Fruit fly (Drosophila melanogaster) whole organism, embryonic: ENCODE measurements around the gene CG15891.

Source experiments
- ATbp ChIP-seq: fragments of 200-800 bp; sonication (Bioruptor generic); optimal IDR thresholded peaks from 2 replicates; lab custom pipeline; 2017; ENCODE audit warnings: missing biosample characterization, mild to moderate bottlenecking, missing genetic modification characterization, missing genetic modification reagents
- Ada2b ChIP-seq: fragments of 200-800 bp; sonication (Bioruptor generic); IDR thresholded peaks from 2 replicates; pipeline ENCODE4 v1.3.6; 2022; ENCODE audit warnings: missing biosample characterization, missing genetic modification characterization
- Blimp-1 ChIP-seq: fragments of 200-800 bp; sonication (Bioruptor generic); optimal IDR thresholded peaks from 3 replicates; lab custom pipeline; 2018; ENCODE audit warnings: missing biosample characterization, missing genetic modification characterization, mild to moderate bottlenecking, moderate library complexity, missing genetic modification reagents
- Bteb2 ChIP-seq: fragments of 200-800 bp; sonication (Bioruptor generic); optimal IDR thresholded peaks from 2 replicates; lab custom pipeline; 2016; ENCODE audit warnings: missing biosample characterization, missing genetic modification characterization
- C15 ChIP-seq: fragments of 200-800 bp; sonication (Bioruptor generic); IDR thresholded peaks from 3 replicates; pipeline ENCODE4 v1.3.6; 2022; ENCODE audit warnings: missing biosample characterization, missing genetic modification characterization
- CG10979 ChIP-seq: fragments of 200-800 bp; sonication (Bioruptor generic); optimal IDR thresholded peaks from 2 replicates; lab custom pipeline; 2018; ENCODE audit warnings: missing biosample characterization, mild to moderate bottlenecking, missing genetic modification characterization, moderate library complexity
- CG11247 ChIP-seq: fragments of 200-800 bp; sonication (Bioruptor generic); IDR thresholded peaks from 2 replicates; pipeline ENCODE4 v1.3.6; 2022; ENCODE audit warnings: missing biosample characterization, missing genetic modification characterization
- CG12155 ChIP-seq: fragments of 200-800 bp; sonication (Bioruptor generic); optimal IDR thresholded peaks from 3 replicates; lab custom pipeline; 2016; ENCODE audit warnings: missing biosample characterization, missing genetic modification characterization
- CG12299 ChIP-seq: fragments of 200-800 bp; sonication (Bioruptor generic); optimal IDR thresholded peaks from 2 replicates; lab custom pipeline; 2018; ENCODE audit warnings: missing biosample characterization, mild to moderate bottlenecking, missing genetic modification characterization
- CG1792 ChIP-seq: fragments of 200-800 bp; sonication (Bioruptor generic); optimal IDR thresholded peaks from 2 replicates; lab custom pipeline; 2016; ENCODE audit warnings: missing biosample characterization, missing genetic modification characterization
- CG18764 ChIP-seq: fragments of 200-800 bp; sonication (Bioruptor generic); optimal IDR thresholded peaks from 3 replicates; lab custom pipeline; 2016; ENCODE audit warnings: missing biosample characterization, missing genetic modification characterization
- CG2120 ChIP-seq: fragments of 200-800 bp; sonication (Bioruptor generic); optimal IDR thresholded peaks from 3 replicates; lab custom pipeline; 2016; ENCODE audit warnings: missing biosample characterization, missing genetic modification characterization
- CG2129 ChIP-seq: fragments of 200-800 bp; sonication (Bioruptor generic); IDR thresholded peaks from 2 replicates; pipeline ENCODE4 v1.3.6; 2022; ENCODE audit warnings: missing biosample characterization, missing genetic modification characterization; ENCODE audit not compliant: partially characterized antibody
- CG30020 ChIP-seq: fragments of 200-800 bp; optimal IDR thresholded peaks from 2 replicates; lab custom pipeline; 2019; ENCODE audit warnings: missing biosample characterization, mild to moderate bottlenecking, missing genetic modification characterization, moderate library complexity
- CG32532 ChIP-seq: fragments of 200-800 bp; sonication (Bioruptor generic); IDR thresholded peaks from 2 replicates; pipeline ENCODE4 v1.3.6; 2022; ENCODE audit warnings: missing biosample characterization, missing genetic modification characterization
- CG4730 ChIP-seq: fragments of 200-800 bp; sonication (Bioruptor generic); IDR thresholded peaks from 2 replicates; pipeline ENCODE4 v1.3.6; 2022; ENCODE audit warnings: missing biosample characterization, missing genetic modification characterization
- CG5953 ChIP-seq: fragments of 200-800 bp; sonication (Bioruptor generic); IDR thresholded peaks from 2 replicates; pipeline ENCODE4 v1.3.6; 2022; ENCODE audit warnings: missing biosample characterization, missing genetic modification characterization
- CG6689 ChIP-seq: fragments of 200-800 bp; sonication (Bioruptor generic); IDR thresholded peaks from 2 replicates; pipeline ENCODE4 v1.3.6; 2022; ENCODE audit warnings: missing biosample characterization, missing genetic modification characterization
- CG7556 ChIP-seq: fragments of 200-800 bp; sonication (Bioruptor generic); optimal IDR thresholded peaks from 2 replicates; lab custom pipeline; 2017; ENCODE audit warnings: missing biosample characterization, mild to moderate bottlenecking, missing genetic modification characterization
- CG7786 ChIP-seq: fragments of 200-800 bp; sonication (Bioruptor generic); optimal IDR thresholded peaks from 2 replicates; lab custom pipeline; 2016; ENCODE audit warnings: missing biosample characterization, missing genetic modification characterization
- CG8089 ChIP-seq: fragments of 200-800 bp; sonication (Bioruptor generic); optimal IDR thresholded peaks from 3 replicates; lab custom pipeline; 2016; ENCODE audit warnings: missing biosample characterization, missing genetic modification characterization
- Chrac-16 ChIP-seq: fragments of 200-800 bp; sonication (Bioruptor generic); optimal IDR thresholded peaks from 3 replicates; lab custom pipeline; 2016; ENCODE audit warnings: missing biosample characterization, missing genetic modification characterization
- Dek ChIP-seq: fragments of 200-800 bp; sonication (Bioruptor generic); optimal IDR thresholded peaks from 3 replicates; lab custom pipeline; 2019; ENCODE audit warnings: missing biosample characterization, mild to moderate bottlenecking, missing genetic modification characterization, moderate library complexity
- Drgx ChIP-seq: fragments of 200-800 bp; sonication (Bioruptor generic); IDR thresholded peaks from 2 replicates; pipeline ENCODE4 v1.3.6; 2022; ENCODE audit warnings: missing biosample characterization, missing genetic modification characterization
- E2f2 ChIP-seq: fragments of 200-800 bp; sonication (Bioruptor generic); IDR thresholded peaks from 2 replicates; pipeline ENCODE4 v1.3.6; 2022; ENCODE audit warnings: missing biosample characterization, missing genetic modification characterization
- Ets65A ChIP-seq: fragments of 200-800 bp; sonication (Bioruptor generic); peaks from one replicate; lab custom pipeline; 2016; ENCODE audit warnings: missing biosample characterization, missing genetic modification characterization
- HLH3B ChIP-seq: fragments of 200-800 bp; sonication (Bioruptor generic); IDR thresholded peaks from 2 replicates; pipeline ENCODE4 v1.3.6; 2022; ENCODE audit warnings: missing biosample characterization, missing genetic modification characterization
- HLH4C ChIP-seq: fragments of 200-800 bp; sonication (Bioruptor generic); IDR thresholded peaks from 3 replicates; pipeline ENCODE4 v1.3.6; 2022; ENCODE audit warnings: missing biosample characterization, missing genetic modification characterization; ENCODE audit not compliant: partially characterized antibody
- Hmr ChIP-seq: fragments of 200-800 bp; sonication (Bioruptor generic); optimal IDR thresholded peaks from 3 replicates; lab custom pipeline; 2017; ENCODE audit warnings: mild to moderate bottlenecking, missing biosample characterization, missing genetic modification reagents, missing genetic modification characterization
- Nf-YC ChIP-seq: fragments of 200-800 bp; optimal IDR thresholded peaks from 3 replicates; lab custom pipeline; 2019; ENCODE audit warnings: missing biosample characterization, mild to moderate bottlenecking, missing genetic modification characterization, moderate library complexity
- Oli ChIP-seq: fragments of 200-800 bp; sonication (Bioruptor generic); optimal IDR thresholded peaks from 2 replicates; lab custom pipeline; 2018; ENCODE audit warnings: missing biosample characterization, mild to moderate bottlenecking, missing genetic modification characterization, moderate library complexity
- Spps ChIP-seq: fragments of 200-800 bp; sonication (Bioruptor generic); optimal IDR thresholded peaks from 2 replicates; lab custom pipeline; 2018; ENCODE audit warnings: missing biosample characterization, mild to moderate bottlenecking, missing genetic modification characterization
- aop ChIP-seq: fragments of 200-800 bp; sonication (Bioruptor generic); IDR thresholded peaks from 2 replicates; pipeline ENCODE4 v1.3.6; 2022; ENCODE audit warnings: missing biosample characterization, missing genetic modification characterization
- br ChIP-seq: fragments of >200 bp; optimal IDR thresholded peaks from 2 replicates; lab custom pipeline; 2017
- chinmo ChIP-seq: fragments of 200-800 bp; sonication (Bioruptor generic); IDR thresholded peaks from 4 replicates; pipeline ENCODE4 v1.3.6; 2022; ENCODE audit warnings: missing biosample characterization, missing genetic modification characterization; ENCODE audit not compliant: partially characterized antibody
- ci ChIP-seq: fragments of 200-800 bp; sonication (Bioruptor generic); IDR thresholded peaks from 3 replicates; pipeline ENCODE4 v1.3.6; 2022; ENCODE audit warnings: missing biosample characterization, missing genetic modification characterization
- emc ChIP-seq: fragments of 200-800 bp; sonication (Bioruptor generic); optimal IDR thresholded peaks from 2 replicates; lab custom pipeline; 2016; ENCODE audit warnings: missing biosample characterization, missing genetic modification characterization
- grau ChIP-seq: fragments of 200-800 bp; optimal IDR thresholded peaks from 3 replicates; lab custom pipeline; 2019; ENCODE audit warnings: missing biosample characterization, mild to moderate bottlenecking, missing genetic modification characterization, moderate library complexity
- hkb ChIP-seq, 2 experiments: fragments of 200-800 bp in 1 of 2; fragments of >200 bp in 1 of 2; sonication (Bioruptor generic) in 1 of 2; IDR thresholded peaks in 1 of 2; optimal IDR thresholded peaks in 1 of 2; 2 replicates each; pipeline versions ENCODE4 v1.3.6 to Lab custom; 2017 to 2022; ENCODE audit warnings: missing biosample characterization in 1 of 2, missing genetic modification characterization in 1 of 2
- lab ChIP-seq: fragments of 200-800 bp; sonication (Bioruptor generic); optimal IDR thresholded peaks from 3 replicates; lab custom pipeline; 2017; ENCODE audit warnings: missing biosample characterization, missing genetic modification characterization, mild to moderate bottlenecking, moderate library complexity, missing genetic modification reagents
- nmo ChIP-seq: fragments of 200-800 bp; sonication (Bioruptor generic); optimal IDR thresholded peaks from 2 replicates; lab custom pipeline; 2018; ENCODE audit warnings: missing biosample characterization, mild to moderate bottlenecking, missing genetic modification characterization, moderate library complexity
- prd ChIP-seq, 3 experiments: fragments of >200 bp in 2 of 3; fragments of 200-800 bp in 1 of 3; sonication (Bioruptor generic) in 1 of 3; optimal IDR thresholded peaks in 2 of 3; IDR thresholded peaks in 1 of 3; 2 replicates in 2 of 3; 3 replicates in 1 of 3; pipeline versions ENCODE4 v1.3.6 to Lab custom; 2017 to 2022; ENCODE audit warnings: missing biosample characterization in 1 of 3, missing genetic modification characterization in 1 of 3
- run ChIP-seq: fragments of 200-800 bp; sonication (Bioruptor generic); optimal IDR thresholded peaks from 3 replicates; lab custom pipeline; 2018; ENCODE audit warnings: missing biosample characterization, mild to moderate bottlenecking, missing genetic modification characterization
- scrt ChIP-seq: fragments of 200-800 bp; sonication (Bioruptor generic); optimal IDR thresholded peaks from 2 replicates; lab custom pipeline; 2018; ENCODE audit warnings: missing biosample characterization, mild to moderate bottlenecking, missing genetic modification characterization, moderate library complexity
- sens ChIP-seq: fragments of 200-800 bp; sonication (Bioruptor generic); peaks from one replicate; lab custom pipeline; 2016; ENCODE audit warnings: missing biosample characterization, missing genetic modification characterization
- so ChIP-seq: fragments of 200-800 bp; sonication (Bioruptor generic); IDR thresholded peaks from 3 replicates; pipeline ENCODE4 v1.3.6; 2022; ENCODE audit warnings: missing biosample characterization, missing genetic modification characterization
- ttk ChIP-seq: fragments of 200-800 bp; sonication (Bioruptor generic); IDR thresholded peaks from 2 replicates; pipeline ENCODE4 v2.1.2; 2022; ENCODE audit warnings: missing biosample characterization, missing genetic modification characterization
- tx ChIP-seq: fragments of 200-800 bp; sonication (Bioruptor generic); optimal IDR thresholded peaks from 2 replicates; lab custom pipeline; 2016; ENCODE audit warnings: missing biosample characterization, missing genetic modification characterization
- vfl ChIP-seq: fragments of 200-800 bp; sonication (Bioruptor generic); optimal IDR thresholded peaks from 2 replicates; lab custom pipeline; 2016; ENCODE audit warnings: missing biosample characterization, missing genetic modification characterization
- vnd ChIP-seq: fragments of 200-800 bp; sonication (Bioruptor generic); IDR thresholded peaks from 3 replicates; pipeline ENCODE4 v1.3.6; 2022; ENCODE audit warnings: missing biosample characterization, missing genetic modification characterization; ENCODE audit not compliant: partially characterized antibody
- zfh1 ChIP-seq: fragments of 200-800 bp; sonication (Bioruptor generic); IDR thresholded peaks from 3 replicates; pipeline ENCODE4 v1.3.6; 2022; ENCODE audit warnings: missing biosample characterization, missing genetic modification characterization

Gene CG15891

dm6 chrX:6310408-6310807, 15.3 kb upstream of the CG15891 start (continued):
- TF ChIP-seq prd (optimal IDR thresholded peaks at IDR 0.05; lab: Kevin White, UChicago) (no peak), prd (GFP tag; IDR thresholded peaks at IDR 0.05; lab: Robert Waterston, UW) (peak; percentile 39; the same call in 1 of the 3 replicates), CG30020 (no peak), CG12299 (tag; lab: Kevin White, UChicago) (no peak), grau (peak; percentile 31), CG1792 (GFP tag; lab: Kevin White, UChicago) (peak; percentile 8), C15 (GFP tag; lab: Robert Waterston, UW) (no peak), vnd (GFP tag; lab: Robert Waterston, UW) (no peak), sens (GFP tag; lab: Kevin White, UChicago) (peak; percentile 74), scrt (GFP tag; lab: Kevin White, UChicago) (peak; percentile 5), Ets65A (peak; percentile 94), emc (GFP tag; lab: Kevin White, UChicago) (peak; percentile 19), tx (no peak), br (lab: Kevin White, UChicago) (no peak), HLH3B (GFP tag; lab: Robert Waterston, UW) (0 out of 2 replicates have a peak, but pooled peaks have one; percentile 31), ci (GFP tag; lab: Robert Waterston, UW) (peak; percentile 59; the same call in 2 of the 3 replicates), Drgx (GFP tag; lab: Robert Waterston, UW) (no peak), Hmr (peak; percentile 39), CG6689 (0 out of 2 replicates have a peak, but pooled peaks have one; percentile 14), CG2120 (GFP tag; lab: Kevin White, UChicago) (peak; percentile 32), CG10979 (tag; lab: Kevin White, UChicago) (no peak), CG7556 (GFP tag; lab: Kevin White, UChicago) (peak; percentile 13), E2f2 (GFP tag; lab: Robert Waterston, UW) (no peak), ATbp (GFP tag; lab: Kevin White, UChicago) (peak; percentile 35), nmo (GFP tag; lab: Kevin White, UChicago) (peak; percentile 19), CG5953 (GFP tag; lab: Robert Waterston, UW) (no peak), ttk (0 out of 2 replicates have a peak, but pooled peaks have one; percentile 12), CG12155 (GFP tag; lab: Kevin White, UChicago) (no peak), Oli (tag; lab: Kevin White, UChicago) (peak; percentile 6), Nf-YC (tag; lab: Kevin White, UChicago) (no peak), lab (GFP tag; lab: Kevin White, UChicago) (peak; percentile 48), Blimp-1 (peak; percentile 5)

DNA sequence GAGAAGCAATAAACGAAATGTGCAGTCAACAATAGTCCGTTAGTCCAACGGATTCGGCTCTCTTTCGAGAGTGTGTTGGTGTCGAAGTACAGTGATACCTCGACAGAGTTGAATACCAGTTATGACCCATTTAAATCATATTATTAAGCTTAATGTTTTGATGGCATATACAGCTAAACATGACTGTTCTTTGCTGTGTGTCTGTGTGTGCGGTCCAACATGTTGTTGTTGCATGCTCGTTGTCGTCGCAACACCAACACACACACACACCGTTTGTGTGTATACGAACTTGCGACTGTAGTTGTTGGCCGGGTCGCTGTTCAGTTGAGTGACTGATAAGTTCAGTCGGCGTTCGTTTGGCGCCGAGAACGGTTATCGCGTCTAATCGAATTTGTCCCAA, 13.7 kb upstream of the CG15891 start, which contains the start of gene CG15894:
TSS of gene CG15894 (plus strand) at position 361 of the 400 bp plus-strand sequence.
- no peak for TF ChIP-seq CG18764 (GFP tag; lab: Kevin White, UChicago)
- TF ChIP-seq hkb (optimal IDR thresholded peaks at IDR 0.05; lab: Kevin White, UChicago), result no peak
- 0 out of 2 replicates have a peak, but pooled peaks have one; percentile 39 for TF ChIP-seq hkb (GFP tag; IDR thresholded peaks at IDR 0.05; lab: Robert Waterston, UW)
- TF ChIP-seq aop (GFP tag; lab: Robert Waterston, UW), result no peak
- TF ChIP-seq Bteb2, result no peak
- peak; percentile 3 for TF ChIP-seq Blimp-1
- no peak for TF ChIP-seq run (tag; lab: Kevin White, UChicago)
- no peak for TF ChIP-seq so (GFP tag; lab: Robert Waterston, UW)
- no peak for TF ChIP-seq CG11247 (GFP tag; lab: Robert Waterston, UW)
- TF ChIP-seq chinmo (GFP tag; lab: Robert Waterston, UW), result no peak
- no peak for TF ChIP-seq Chrac-16 (GFP tag; lab: Kevin White, UChicago)
- TF ChIP-seq CG32532 (GFP tag; lab: Robert Waterston, UW), result no peak
- no peak for TF ChIP-seq Dek
- TF ChIP-seq zfh1, result no peak
- TF ChIP-seq vfl (GFP tag; lab: Kevin White, UChicago), result no peak
- TF ChIP-seq emc (GFP tag; lab: Kevin White, UChicago), result no peak
- TF ChIP-seq CG4730, result no peak
- no peak for TF ChIP-seq HLH4C (GFP tag; lab: Robert Waterston, UW)
- TF ChIP-seq Ada2b, result no peak
- no peak for TF ChIP-seq Spps
- no peak for TF ChIP-seq Ets65A
- no peak for TF ChIP-seq CG2129 (GFP tag; lab: Robert Waterston, UW)
- no peak for TF ChIP-seq CG8089
- TF ChIP-seq CG7786 (GFP tag; lab: Kevin White, UChicago), result no peak
